Worm (Caenorhabditis elegans): ENCODE results near the gene F35E12.9.
A peak's percentile ranks its signal among the peaks of the same experiment; 100 is the strongest.

F35E12.9 gene

DNA sequence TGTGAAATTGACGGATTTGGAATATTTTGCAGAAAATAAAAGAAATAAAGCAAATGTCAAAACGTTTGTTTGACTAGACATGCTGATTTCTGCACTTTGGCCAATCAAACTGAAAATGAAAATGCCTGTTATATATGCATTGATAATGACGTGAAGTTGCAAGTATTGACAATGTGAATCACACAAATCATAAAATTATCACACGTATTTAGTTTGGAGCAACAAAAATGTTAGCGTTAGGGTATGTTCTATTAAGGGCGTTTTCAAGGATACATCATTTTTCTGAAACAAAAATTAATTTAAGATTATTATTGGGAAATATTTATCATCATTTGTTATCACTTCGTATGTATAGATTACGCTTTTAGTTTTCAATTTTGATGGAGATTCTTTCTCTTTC, 6.9 kb upstream of the F35E12.9 start, which contains the start of gene cld-9:
cld-9 (minus strand) TSS at position 81 of the 400 bp plus-strand sequence.
- TF ChIP-seq nhr-67 (tag; optimal IDR thresholded peaks at IDR 0.05) = no peak
- peak; percentile 71 for TF ChIP-seq elt-2 (tag; optimal IDR thresholded peaks at IDR 0.05)
- TF ChIP-seq pqm-1 (tag; optimal IDR thresholded peaks at IDR 0.05) = peak; percentile 40

DNA sequence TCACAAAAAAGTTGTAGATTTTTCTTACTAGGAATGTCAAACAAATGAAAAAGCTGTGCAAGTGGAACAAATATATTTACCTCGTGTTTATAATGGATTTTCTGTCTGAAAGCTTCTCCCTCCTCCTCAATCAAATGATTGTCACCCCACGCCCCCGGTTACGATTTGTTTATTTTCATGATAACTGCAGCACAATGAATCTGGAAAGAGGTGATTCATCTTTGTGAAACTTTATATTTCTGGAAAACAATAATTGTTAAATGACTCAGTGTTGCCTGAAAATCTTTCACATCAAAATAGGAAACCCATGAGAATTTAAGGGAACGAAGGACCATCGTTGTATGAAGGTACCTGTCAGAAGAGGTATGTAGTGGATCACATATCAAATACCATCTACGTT, 3.7 kb upstream of the F35E12.9 start, which contains the start of gene F35E12.10:
F35E12.10 (minus strand) TSS at position 101 of the 400 bp plus-strand sequence.
- TF ChIP-seq elt-3 (tag; optimal IDR thresholded peaks at IDR 0.05) = no peak
- TF ChIP-seq hmg-11 (tag; optimal IDR thresholded peaks at IDR 0.05) = no peak
- no peak for TF ChIP-seq eor-1 (tag; optimal IDR thresholded peaks at IDR 0.05)
- TF ChIP-seq lsy-12 (tag; optimal IDR thresholded peaks at IDR 0.05) = no peak
- TF ChIP-seq nhr-67 (tag; optimal IDR thresholded peaks at IDR 0.05) = no peak
- TF ChIP-seq fkh-2 (tag; optimal IDR thresholded peaks at IDR 0.05) = no peak
- no peak for TF ChIP-seq lin-15B (tag; optimal IDR thresholded peaks at IDR 0.05)
- TF ChIP-seq snpc-4 (tag; optimal IDR thresholded peaks at IDR 0.05) = no peak
- TF ChIP-seq zag-1 (tag; optimal IDR thresholded peaks at IDR 0.05) = no peak
- no peak for TF ChIP-seq ceh-9 (tag; optimal IDR thresholded peaks at IDR 0.05)

DNA sequence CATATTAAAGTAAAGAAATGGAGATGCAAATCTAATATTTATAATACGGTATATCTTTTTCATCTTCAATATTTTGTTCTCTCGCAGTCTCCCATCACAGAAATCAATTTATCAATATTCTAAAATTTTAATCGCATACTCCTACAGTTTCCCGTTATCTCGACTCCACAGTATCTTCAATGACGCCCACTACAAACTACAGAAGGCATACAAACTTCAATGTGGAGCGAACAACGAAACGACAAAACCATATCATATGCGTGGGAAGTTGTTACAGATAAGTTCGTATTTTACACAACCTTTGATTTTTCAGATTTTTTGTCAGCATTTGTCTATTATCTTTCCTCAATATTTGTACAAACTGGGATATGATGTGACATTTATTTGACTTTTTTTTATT, 5.0 kb downstream of the F35E12.9 start:
- no peak for TF ChIP-seq fos-1 (tag; optimal IDR thresholded peaks at IDR 0.05)
- no peak for TF ChIP-seq lin-39 (tag; optimal IDR thresholded peaks at IDR 0.05)
- TF ChIP-seq nhr-25 (tag; optimal IDR thresholded peaks at IDR 0.05) = no peak
- TF ChIP-seq elt-2 (tag; optimal IDR thresholded peaks at IDR 0.05) = peak; percentile 86
- no peak for TF ChIP-seq daf-12 (tag; optimal IDR thresholded peaks at IDR 0.05)
- TF ChIP-seq fkh-2 (tag; optimal IDR thresholded peaks at IDR 0.05) = no peak
- TF ChIP-seq nhr-67 (tag; optimal IDR thresholded peaks at IDR 0.05) = no peak
- TF ChIP-seq ceh-16 (tag; optimal IDR thresholded peaks at IDR 0.05) = no peak
- TF ChIP-seq pqm-1 (tag; optimal IDR thresholded peaks at IDR 0.05) = peak; percentile 80
- TF ChIP-seq nhr-77 (tag; optimal IDR thresholded peaks at IDR 0.05) = no peak
- TF ChIP-seq sea-2 (GFP tag; optimal IDR thresholded peaks at IDR 0.05) = no peak
- no peak for TF ChIP-seq mml-1 (tag; optimal IDR thresholded peaks at IDR 0.05)

DNA sequence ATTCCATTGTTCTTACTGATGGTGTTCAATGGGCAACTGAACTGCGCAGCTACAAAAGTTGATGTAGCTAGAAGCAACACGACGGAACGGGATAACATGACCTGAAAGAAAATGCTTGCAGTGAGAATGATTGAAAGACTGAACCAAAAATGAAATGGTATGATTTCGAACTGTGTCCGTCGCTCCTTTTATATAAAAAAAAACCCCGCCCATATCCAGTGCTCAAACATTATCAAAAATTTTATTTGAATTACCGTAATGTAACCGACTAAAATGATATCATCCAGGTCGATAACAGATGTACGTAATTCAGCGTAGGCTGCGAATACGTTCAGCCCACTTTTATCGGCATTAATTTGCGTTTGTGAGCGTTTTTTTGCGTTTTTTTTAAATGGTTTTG, 6.6 kb downstream of the F35E12.9 start, which contains the start of gene irg-5:
irg-5 (minus strand) TSS at position 101 of the 400 bp plus-strand sequence.
- TF ChIP-seq egl-27 (tag; optimal IDR thresholded peaks at IDR 0.05) (no peak), sea-2 (GFP tag; optimal IDR thresholded peaks at IDR 0.05) (no peak), skn-1 (tag; optimal IDR thresholded peaks at IDR 0.05) (no peak), ceh-82 (tag; optimal IDR thresholded peaks at IDR 0.05) (no peak), R02D3.7 (tag; optimal IDR thresholded peaks at IDR 0.05) (no peak)

DNA sequence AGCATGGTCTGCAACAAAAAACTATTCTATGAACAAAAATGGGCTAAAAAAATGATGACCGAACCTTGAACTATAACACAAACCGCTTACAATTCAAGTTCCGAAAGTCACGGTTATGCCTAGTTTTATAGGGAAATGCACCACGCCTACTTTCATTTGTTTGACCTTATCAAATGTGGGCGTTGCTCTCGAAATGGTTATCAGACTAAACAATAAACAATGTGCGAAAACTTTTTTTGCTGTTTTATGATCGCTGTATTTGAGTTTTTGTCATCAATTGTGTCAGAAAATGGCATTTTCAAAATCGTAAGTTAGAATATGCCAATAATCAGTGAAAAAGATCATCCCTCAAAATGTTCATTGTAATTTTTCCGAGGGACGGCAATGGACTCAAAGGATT, 8.8 kb downstream of the F35E12.9 start, which contains the start of gene F35E12.6:
F35E12.6 (minus strand) TSS at position 101 of the 400 bp plus-strand sequence.
- no peak for TF ChIP-seq nhr-77 (tag; optimal IDR thresholded peaks at IDR 0.05)
- TF ChIP-seq elt-2 (tag; optimal IDR thresholded peaks at IDR 0.05) = peak; percentile 36

DNA sequence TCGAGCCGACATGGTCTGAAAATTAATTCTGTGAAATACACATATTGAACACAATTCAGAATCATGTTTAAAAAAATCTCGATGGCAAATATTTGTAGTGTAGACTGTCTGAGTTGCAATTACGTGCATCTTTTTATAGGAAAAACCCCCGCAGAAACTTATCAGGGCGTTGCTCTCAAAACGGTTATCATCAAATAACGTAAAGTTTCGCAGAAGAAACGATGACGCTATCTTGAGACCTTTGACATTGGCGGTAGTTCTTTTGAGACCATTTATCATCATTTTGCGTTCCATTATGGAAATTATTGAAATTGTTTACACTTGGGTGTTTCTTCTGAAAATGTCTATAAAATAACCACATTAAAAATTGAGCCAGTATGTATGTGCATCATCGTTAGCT, 14.2 kb downstream of the F35E12.9 start, which contains the start of gene dct-17:
dct-17 (minus strand) TSS at position 23 of the 400 bp plus-strand sequence.
- TF ChIP-seq nhr-67 (tag; optimal IDR thresholded peaks at IDR 0.05) (no peak), elt-2 (tag; optimal IDR thresholded peaks at IDR 0.05) (peak; percentile 58), pqm-1 (tag; optimal IDR thresholded peaks at IDR 0.05) (peak; percentile 35), unc-39 (tag; optimal IDR thresholded peaks at IDR 0.05) (no peak), mml-1 (tag; optimal IDR thresholded peaks at IDR 0.05) (no peak), unc-62 (GFP tag; optimal IDR thresholded peaks at IDR 0.05) (no peak)

DNA sequence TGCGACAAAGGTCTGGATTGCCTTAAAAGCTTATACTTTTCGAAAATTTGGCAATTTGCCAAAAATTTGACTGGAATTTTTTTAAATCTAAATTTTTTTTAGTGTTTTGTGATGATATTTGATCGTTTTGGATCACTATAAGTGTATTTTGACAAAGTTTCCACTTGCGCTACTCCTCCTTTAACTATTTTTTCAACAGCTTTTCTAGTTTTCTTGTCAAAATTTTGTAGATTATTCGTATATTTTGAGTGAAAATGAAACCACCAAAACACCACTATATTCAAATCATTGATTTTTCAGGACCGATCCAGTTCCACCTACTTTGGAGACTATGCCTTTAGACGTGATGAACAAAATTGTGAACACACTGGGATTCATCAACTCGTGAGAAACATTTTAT, 19.4 kb downstream of the F35E12.9 start, which contains the start of gene fbxa-181:
fbxa-181 (plus strand) TSS at position 301 of the 400 bp plus-strand sequence.
- no peak for TF ChIP-seq ceh-82 (tag; optimal IDR thresholded peaks at IDR 0.05)
- TF ChIP-seq fkh-2 (tag; optimal IDR thresholded peaks at IDR 0.05) = no peak
- no peak for TF ChIP-seq elt-1 (tag; optimal IDR thresholded peaks at IDR 0.05)
- TF ChIP-seq elt-2 (tag; optimal IDR thresholded peaks at IDR 0.05) = no peak
- no peak for TF ChIP-seq ceh-28 (tag; optimal IDR thresholded peaks at IDR 0.05)
- no peak for TF ChIP-seq ceh-16 (tag; optimal IDR thresholded peaks at IDR 0.05)
- no peak for TF ChIP-seq eor-1 (tag; optimal IDR thresholded peaks at IDR 0.05)
- TF ChIP-seq nhr-25 (tag; optimal IDR thresholded peaks at IDR 0.05) = no peak
- TF ChIP-seq nfya-1 (tag; optimal IDR thresholded peaks at IDR 0.05; ENCODE audit: insufficient read depth) = no peak
- TF ChIP-seq egl-5 (tag; optimal IDR thresholded peaks at IDR 0.05) = no peak
- no peak for TF ChIP-seq R02D3.7 (tag; optimal IDR thresholded peaks at IDR 0.05)
- no peak for TF ChIP-seq ama-1 (optimal IDR thresholded peaks at IDR 0.05)
- TF ChIP-seq sea-2 (GFP tag; optimal IDR thresholded peaks at IDR 0.05) = no peak
- no peak for TF ChIP-seq unc-39 (tag; optimal IDR thresholded peaks at IDR 0.05)
